Fruit fly (Drosophila melanogaster): ENCODE measurements around the gene CG42818.

Gene CG42818

dm6 chr2L:16275809-16276178 is 34.1 kb downstream of the CG42818 start (continued):
- no peak for TF ChIP-seq esg (GFP tag; conservative IDR thresholded peaks at IDR 0.05)
- 0 out of 3 replicates have a peak, but pooled peaks have one; percentile 18 for TF ChIP-seq CG11456 (GFP tag; IDR thresholded peaks at IDR 0.05)
- TF ChIP-seq pros (GFP tag; optimal IDR thresholded peaks at IDR 0.05): no peak
- peak; percentile 22 for TF ChIP-seq CG11723 (GFP tag; optimal IDR thresholded peaks at IDR 0.05)
- peak; percentile 50 for TF ChIP-seq scrt (GFP tag; optimal IDR thresholded peaks at IDR 0.05)
- no peak for TF ChIP-seq chn (GFP tag; optimal IDR thresholded peaks at IDR 0.05)
- TF ChIP-seq Lim3 (GFP tag; IDR thresholded peaks at IDR 0.05): no peak
- TF ChIP-seq gt (GFP tag; IDR thresholded peaks at IDR 0.05): no peak
- TF ChIP-seq mirr (GFP tag; optimal IDR thresholded peaks at IDR 0.05): no peak
- TF ChIP-seq stc (GFP tag; IDR thresholded peaks at IDR 0.05): 0 out of 2 replicates have a peak, but pooled peaks have one; percentile 8
- no peak for TF ChIP-seq CG4424 (GFP tag; optimal IDR thresholded peaks at IDR 0.05)
- no peak for TF ChIP-seq zf30C (GFP tag; optimal IDR thresholded peaks at IDR 0.05)
- TF ChIP-seq amos (GFP tag; IDR thresholded peaks at IDR 0.05; ENCODE audit: partially characterized antibody): no peak
- TF ChIP-seq Doc2 (GFP tag; IDR thresholded peaks at IDR 0.05): no peak
- TF ChIP-seq bab2 (GFP tag; optimal IDR thresholded peaks at IDR 0.05): peak; percentile 16
- peak; percentile 30 for TF ChIP-seq zfh2 (GFP tag; optimal IDR thresholded peaks at IDR 0.05)
- TF ChIP-seq CG6654 (GFP tag; optimal IDR thresholded peaks at IDR 0.05): no peak
- TF ChIP-seq CG14014 (GFP tag; IDR thresholded peaks at IDR 0.05): peak; percentile 68
- no peak for TF ChIP-seq CG12236 (GFP tag; optimal IDR thresholded peaks at IDR 0.05)
- no peak for TF ChIP-seq CG8089 (GFP tag; optimal IDR thresholded peaks at IDR 0.05)
- TF ChIP-seq CG33213 (GFP tag; optimal IDR thresholded peaks at IDR 0.05): no peak
- no peak for TF ChIP-seq Hr78 (GFP tag; optimal IDR thresholded peaks at IDR 0.05)
- no peak for TF ChIP-seq trh (GFP tag; optimal IDR thresholded peaks at IDR 0.05)
- no peak for TF ChIP-seq CG7963 (GFP tag; IDR thresholded peaks at IDR 0.05; ENCODE audit: partially characterized antibody)
- TF ChIP-seq CG32532 (GFP tag; IDR thresholded peaks at IDR 0.05): 0 out of 2 replicates have a peak, but pooled peaks have one; percentile 14
- peak in 1 of 2 experiments; percentile 70 for TF ChIP-seq Hr51 (GFP tag; optimal IDR thresholded peaks at IDR 0.05)
- peak in 1 of 2 experiments; percentile 10 for TF ChIP-seq Trl (optimal IDR thresholded peaks at IDR 0.05)
- no peak for TF ChIP-seq Trl (GFP tag; optimal IDR thresholded peaks at IDR 0.05)
- no peak for TF ChIP-seq wek (GFP tag; optimal IDR thresholded peaks at IDR 0.05)
- no peak for TF ChIP-seq dimm (GFP tag; IDR thresholded peaks at IDR 0.05)
- TF ChIP-seq pb (GFP tag; optimal IDR thresholded peaks at IDR 0.05): no peak
- peak; percentile 42 for TF ChIP-seq eyg (GFP tag; optimal IDR thresholded peaks at IDR 0.05)
- TF ChIP-seq pita (GFP tag; optimal IDR thresholded peaks at IDR 0.05): no peak
- no peak for TF ChIP-seq CG4707 (GFP tag; optimal IDR thresholded peaks at IDR 0.05)
- TF ChIP-seq unc-4 (GFP tag; IDR thresholded peaks at IDR 0.05; ENCODE audit: partially characterized antibody): no peak
- TF ChIP-seq CG13894 (tag; optimal IDR thresholded peaks at IDR 0.05): no peak
- peak; percentile 36 for TF ChIP-seq D19B (GFP tag; optimal IDR thresholded peaks at IDR 0.05)
- no peak for TF ChIP-seq sim (GFP tag; IDR thresholded peaks at IDR 0.05)
- no peak for TF ChIP-seq fd64A (GFP tag; optimal IDR thresholded peaks at IDR 0.05)
- no peak for TF ChIP-seq CG13123 (GFP tag; optimal IDR thresholded peaks at IDR 0.05)
- TF ChIP-seq en (GFP tag; optimal IDR thresholded peaks at IDR 0.05): no peak
- TF ChIP-seq Dref (GFP tag; IDR thresholded peaks at IDR 0.05): no peak
- no peak for TF ChIP-seq ap (GFP tag; IDR thresholded peaks at IDR 0.05)
- no peak for TF ChIP-seq MBD-R2 (GFP tag; IDR thresholded peaks at IDR 0.05)
- peak; percentile 44; the same call in 1 of the 3 replicates for TF ChIP-seq row (GFP tag; IDR thresholded peaks at IDR 0.05)
- TF ChIP-seq CG2116 (GFP tag; optimal IDR thresholded peaks at IDR 0.05): peak; percentile 5
- peak; percentile 28 for TF ChIP-seq CG30431 (GFP tag; optimal IDR thresholded peaks at IDR 0.05)
- no peak for TF ChIP-seq kay (GFP tag; optimal IDR thresholded peaks at IDR 0.05)
- no peak for TF ChIP-seq Sry-δ (GFP tag; optimal IDR thresholded peaks at IDR 0.05)
- TF ChIP-seq ci (GFP tag; IDR thresholded peaks at IDR 0.05): peak; percentile 60; the same call in 1 of the 3 replicates
- TF ChIP-seq CG12155 (GFP tag; optimal IDR thresholded peaks at IDR 0.05): peak; percentile 34
- peak; percentile 45 for TF ChIP-seq CG15514 (GFP tag; optimal IDR thresholded peaks at IDR 0.05)
